Worm (Caenorhabditis elegans): Measurements from ENCODE around the gene tor-1.

The tor-1 gene

DNA sequence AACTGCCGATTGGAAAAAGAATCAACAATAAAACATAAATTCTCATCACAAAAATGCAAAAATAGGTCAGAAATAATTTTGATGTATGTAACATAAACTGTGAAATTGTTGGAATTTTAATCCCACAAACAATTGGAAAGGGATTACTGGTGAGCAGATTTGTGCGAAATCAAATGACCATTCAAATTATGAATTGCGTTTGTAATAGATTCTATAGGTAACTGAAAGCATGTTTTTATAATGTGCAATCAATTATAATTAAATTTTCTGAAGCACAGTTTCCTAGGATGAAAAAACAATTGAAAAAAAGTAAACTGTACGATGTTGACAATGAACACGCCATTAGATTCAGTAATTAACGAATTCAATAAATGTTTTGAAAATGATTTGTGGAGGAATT, at the start of gene tor-1:
Gene tor-1, minus strand, starts transcription at position 101 of the 400 bp plus-strand sequence.
- TF ChIP-seq ama-1 (optimal IDR thresholded peaks at IDR 0.05) (no peak), sox-4 (tag; optimal IDR thresholded peaks at IDR 0.05) (no peak), pha-4 (tag; optimal IDR thresholded peaks at IDR 0.05) (no peak), fax-1 (tag; optimal IDR thresholded peaks at IDR 0.05) (no peak), ceh-24 (tag; optimal IDR thresholded peaks at IDR 0.05) (no peak), eyg-1 (tag; optimal IDR thresholded peaks at IDR 0.05) (no peak), odd-2 (tag; optimal IDR thresholded peaks at IDR 0.05) (no peak), hlh-8 (tag; optimal IDR thresholded peaks at IDR 0.05) (no peak), lim-6 (tag; optimal IDR thresholded peaks at IDR 0.05) (no peak), T23F11.4 (GFP tag; optimal IDR thresholded peaks at IDR 0.05) (no peak), ceh-18 (tag; optimal IDR thresholded peaks at IDR 0.05) (no peak), nhr-11 (tag; optimal IDR thresholded peaks at IDR 0.05) (no peak), ceh-45 (GFP tag; IDR thresholded peaks at IDR 0.05) (no peak), pax-1 (tag; optimal IDR thresholded peaks at IDR 0.05) (no peak), sox-2 (GFP tag; IDR thresholded peaks at IDR 0.05) (no peak), elt-4 (tag; optimal IDR thresholded peaks at IDR 0.05) (no peak), C08G9.2 (tag; optimal IDR thresholded peaks at IDR 0.05) (no peak), pqm-1 (tag; optimal IDR thresholded peaks at IDR 0.05) (no peak), hlh-13 (GFP tag; optimal IDR thresholded peaks at IDR 0.05) (no peak)

DNA sequence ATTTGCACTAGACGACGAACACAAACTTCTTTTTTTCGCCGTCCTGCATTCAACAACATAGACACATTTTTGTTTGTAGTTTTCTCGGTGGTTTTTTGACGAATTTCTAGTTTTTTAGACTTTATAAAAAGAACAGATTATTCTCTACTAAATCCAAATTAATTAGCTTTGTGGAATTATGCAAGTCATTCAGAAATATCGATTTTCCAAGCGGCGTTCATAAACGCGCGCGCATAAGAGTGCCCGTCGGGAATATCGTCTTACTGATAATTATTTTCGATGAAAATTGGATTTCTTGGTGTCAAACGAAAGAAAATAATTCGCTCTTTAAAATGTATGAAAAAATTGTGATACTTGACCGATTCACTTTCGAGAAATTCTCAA, 49.0 kb upstream of the tor-1 start:
- TF ChIP-seq ceh-48 (tag; optimal IDR thresholded peaks at IDR 0.05) (peak; percentile 46), ceh-24 (tag; optimal IDR thresholded peaks at IDR 0.05) (no peak)

DNA sequence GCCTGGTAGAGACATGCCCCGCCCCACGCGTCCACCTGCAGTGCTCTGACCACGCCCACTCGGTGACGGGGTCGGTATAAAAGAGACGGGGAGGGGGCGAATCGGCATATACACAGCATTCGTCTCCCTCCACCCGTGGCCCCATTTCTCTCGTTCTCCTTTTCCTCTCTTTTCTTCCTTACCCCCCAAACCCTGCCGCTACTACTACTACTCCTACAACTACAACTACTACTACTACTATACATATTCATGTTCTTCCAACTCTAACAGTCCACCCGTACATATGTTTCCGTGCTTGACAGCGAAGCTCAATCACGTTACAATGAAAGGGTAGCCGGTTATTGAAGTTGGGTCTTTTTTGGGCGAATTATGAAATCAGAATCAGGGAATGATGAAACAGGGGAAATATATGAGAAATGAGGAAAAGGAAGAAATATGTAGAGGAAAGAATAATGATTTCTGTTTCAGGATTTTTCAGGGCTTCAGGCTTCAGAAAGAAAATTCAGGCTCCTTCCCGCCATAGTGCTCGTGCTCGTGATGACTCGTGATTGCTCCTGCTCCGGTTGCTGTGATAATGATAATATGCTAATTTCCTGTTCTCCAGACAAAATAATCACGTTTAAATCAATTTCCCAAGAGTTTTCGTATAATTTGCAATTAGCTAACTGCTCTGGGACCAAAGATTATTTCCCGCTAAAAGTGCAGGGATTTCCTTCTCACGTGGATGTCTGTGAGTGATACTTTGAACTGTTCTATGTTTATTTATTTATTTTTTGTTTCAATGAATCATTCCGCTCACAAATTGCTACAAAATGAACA, 48.4 kb upstream of the tor-1 start:
- peak; percentile 75 for TF ChIP-seq ttx-3 (tag; optimal IDR thresholded peaks at IDR 0.05)
- TF ChIP-seq unc-55 (GFP tag; optimal IDR thresholded peaks at IDR 0.05): peak; percentile 29
- peak; percentile 97 for TF ChIP-seq pha-2 (tag; optimal IDR thresholded peaks at IDR 0.05)
- peak; percentile 12 for TF ChIP-seq nhr-11 (tag; optimal IDR thresholded peaks at IDR 0.05)
- TF ChIP-seq ceh-6 (GFP tag; optimal IDR thresholded peaks at IDR 0.05): peak; percentile 82
- TF ChIP-seq elt-4 (tag; optimal IDR thresholded peaks at IDR 0.05): peak; percentile 70
- TF ChIP-seq ceh-45 (GFP tag; IDR thresholded peaks at IDR 0.05): peak; percentile 65; the same call in 1 of the 2 replicates
- TF ChIP-seq unc-42 (tag; optimal IDR thresholded peaks at IDR 0.05): peak; percentile 36
- peak; percentile 90 for TF ChIP-seq che-1 (tag; optimal IDR thresholded peaks at IDR 0.05)
- peak; percentile 95 for TF ChIP-seq Y22D7AL.16 (tag; optimal IDR thresholded peaks at IDR 0.05)
- peak; percentile 96 for TF ChIP-seq hlh-6 (tag; optimal IDR thresholded peaks at IDR 0.05)
- TF ChIP-seq ceh-24 (tag; optimal IDR thresholded peaks at IDR 0.05): peak; percentile 87
- TF ChIP-seq K02D7.2 (tag; optimal IDR thresholded peaks at IDR 0.05): peak; percentile 95
- peak; percentile 77 for TF ChIP-seq dmd-4 (tag; optimal IDR thresholded peaks at IDR 0.05; ENCODE audit: borderline replicate concordance)
- peak; percentile 70 for TF ChIP-seq fax-1 (tag; optimal IDR thresholded peaks at IDR 0.05)
- peak; percentile 75 for TF ChIP-seq dve-1 (tag; optimal IDR thresholded peaks at IDR 0.05)
- TF ChIP-seq mec-3 (tag; optimal IDR thresholded peaks at IDR 0.05; ENCODE audit: borderline replicate concordance): no peak
- TF ChIP-seq ceh-22 (tag; optimal IDR thresholded peaks at IDR 0.05): peak; percentile 95
- TF ChIP-seq nhr-232 (tag; optimal IDR thresholded peaks at IDR 0.05): peak; percentile 81
- peak; percentile 86 for TF ChIP-seq unc-86 (tag; optimal IDR thresholded peaks at IDR 0.05)
- peak; percentile 66 for TF ChIP-seq ceh-14 (tag; optimal IDR thresholded peaks at IDR 0.05)
- peak; percentile 88 for TF ChIP-seq madf-2 (tag; optimal IDR thresholded peaks at IDR 0.05)
- no peak for TF ChIP-seq pha-4 (tag; optimal IDR thresholded peaks at IDR 0.05)
- TF ChIP-seq pag-3 (tag; optimal IDR thresholded peaks at IDR 0.05; ENCODE audit: borderline replicate concordance): peak; percentile 70
- peak; percentile 74 for TF ChIP-seq lim-6 (tag; optimal IDR thresholded peaks at IDR 0.05)
- peak; percentile 83 for TF ChIP-seq ceh-18 (tag; optimal IDR thresholded peaks at IDR 0.05)
- no peak for TF ChIP-seq ets-4 (tag; optimal IDR thresholded peaks at IDR 0.05)
- peak; percentile 76 for TF ChIP-seq hlh-30 (tag; optimal IDR thresholded peaks at IDR 0.05; ENCODE audit: insufficient read depth)
- TF ChIP-seq K09A11.1 (tag; optimal IDR thresholded peaks at IDR 0.05; ENCODE audit: insufficient read depth): peak; percentile 86
- peak; percentile 57 for TF ChIP-seq ceh-9 (tag; optimal IDR thresholded peaks at IDR 0.05)
- TF ChIP-seq zip-5 (tag; optimal IDR thresholded peaks at IDR 0.05): peak; percentile 70
- peak; percentile 95 for TF ChIP-seq elt-2 (tag; optimal IDR thresholded peaks at IDR 0.05)
- peak; percentile 69 for TF ChIP-seq ceh-30 (tag; optimal IDR thresholded peaks at IDR 0.05)
- TF ChIP-seq npax-4 (tag; optimal IDR thresholded peaks at IDR 0.05): peak; percentile 81
- peak; percentile 97 for TF ChIP-seq nfya-1 (tag; optimal IDR thresholded peaks at IDR 0.05)

All from whole organism, late embryonic.